Worm (Caenorhabditis elegans) whole organism, L1 larva: Measurements from ENCODE around the gene Y37E11B.6.

Experiments
- C16A3.4 ChIP-seq: fragments of 150-350 bp; optimal IDR thresholded peaks from 2 replicates; lab custom pipeline; 2014; ENCODE audit warnings: missing biosample characterization, missing genetic modification characterization
- alr-1 ChIP-seq: fragments of 200-800 bp; sonication (Bioruptor generic); optimal IDR thresholded peaks from 2 replicates; lab custom pipeline; 2018; ENCODE audit warnings: borderline replicate concordance, mild to moderate bottlenecking, missing genetic modification characterization, missing compliant biosample characterization
- aly-2 ChIP-seq: fragments of 150-350 bp; optimal IDR thresholded peaks from 2 replicates; lab custom pipeline; 2014; ENCODE audit warnings: missing biosample characterization, missing genetic modification characterization
- blmp-1 ChIP-seq: fragments of 150-350 bp; optimal IDR thresholded peaks from 2 replicates; lab custom pipeline; 2014; ENCODE audit warnings: missing biosample characterization, missing genetic modification characterization
- ceh-82 ChIP-seq, 3 experiments: fragments of 150-350 bp in 1 of 3; sonication (generic microtip) in 2 of 3; optimal IDR thresholded peaks; 2 replicates each; lab custom pipeline; 2014 to 2017; ENCODE audit warnings: missing biosample characterization in 3 of 3, missing genetic modification characterization in 3 of 3
- ceh-90 ChIP-seq: sonication (generic microtip); optimal IDR thresholded peaks from 2 replicates; lab custom pipeline; 2016; ENCODE audit warnings: missing genetic modification characterization, missing compliant biosample characterization
- ces-1 ChIP-seq: fragments of 150-350 bp; optimal IDR thresholded peaks from 2 replicates; lab custom pipeline; 2014; ENCODE audit warnings: missing biosample characterization, missing genetic modification reagents, missing genetic modification characterization
- dpl-1 ChIP-seq, 3 experiments: fragments of 150-350 bp in 2 of 3; sonication (generic microtip) in 1 of 3; optimal IDR thresholded peaks; 2 replicates each; lab custom pipeline; 2014 to 2017; ENCODE audit warnings: missing biosample characterization in 3 of 3, missing genetic modification characterization in 3 of 3, missing genetic modification reagents in 3 of 3
- dsc-1 ChIP-seq: sonication (generic microtip); optimal IDR thresholded peaks from 2 replicates; lab custom pipeline; 2016; ENCODE audit warnings: mild to moderate bottlenecking, missing genetic modification characterization, missing compliant biosample characterization
- efl-1 ChIP-seq, 4 experiments: fragments of 150-350 bp; optimal IDR thresholded peaks in 3 of 4; peaks in 1 of 4; 1 replicate in 1 of 4; 2 replicates in 3 of 4; lab custom pipeline; 2014; ENCODE audit warnings: missing biosample characterization in 2 of 4, missing genetic modification characterization in 2 of 4, missing genetic modification reagents in 2 of 4
- elt-2 ChIP-seq: sonication (generic microtip); optimal IDR thresholded peaks from 2 replicates; lab custom pipeline; 2016; ENCODE audit warnings: missing genetic modification characterization, mild to moderate bottlenecking, inconsistent platforms, missing compliant biosample characterization, missing genetic modification reagents
- elt-3 ChIP-seq, 6 experiments: fragments of 150-350 bp in 1 of 6; sonication (generic microtip); optimal IDR thresholded peaks; 2 replicates each; lab custom pipeline; 2017 to 2018; ENCODE audit warnings: missing biosample characterization in 6 of 6, missing genetic modification characterization in 6 of 6, inconsistent platforms in 1 of 6
- fkh-4 ChIP-seq: sonication (generic microtip); optimal IDR thresholded peaks from 2 replicates; lab custom pipeline; 2016; ENCODE audit warnings: missing compliant biosample characterization, missing genetic modification characterization, borderline replicate concordance
- fkh-8 ChIP-seq: sonication (generic microtip); optimal IDR thresholded peaks from 2 replicates; lab custom pipeline; 2016; ENCODE audit warnings: mild to moderate bottlenecking, missing genetic modification characterization, missing compliant biosample characterization
- fos-1 ChIP-seq: fragments of 150-350 bp; optimal IDR thresholded peaks from 2 replicates; lab custom pipeline; 2014; ENCODE audit warnings: missing biosample characterization, missing genetic modification characterization
- grh-1 ChIP-seq: fragments of 200-800 bp; sonication (Bioruptor generic); IDR thresholded peaks from 2 replicates; pipeline ENCODE4 v1.3.6; 2022; ENCODE audit warnings: missing genetic modification reagents, missing genetic modification characterization, missing compliant biosample characterization
- hpl-2 ChIP-seq: fragments of 150-350 bp; optimal IDR thresholded peaks from 2 replicates; lab custom pipeline; 2014; ENCODE audit warnings: missing biosample characterization, missing genetic modification reagents, missing genetic modification characterization
- irx-1 ChIP-seq: sonication (generic microtip); optimal IDR thresholded peaks from 2 replicates; lab custom pipeline; 2016; ENCODE audit warnings: missing genetic modification characterization, missing compliant biosample characterization
- isw-1 ChIP-seq: fragments of 200-800 bp; sonication (Bioruptor generic); IDR thresholded peaks from 2 replicates; pipeline ENCODE4 v1.3.6; 2022; ENCODE audit warnings: missing genetic modification characterization, missing compliant biosample characterization
- lin-13 ChIP-seq: fragments of 150-350 bp; optimal IDR thresholded peaks from 2 replicates; lab custom pipeline; 2014; ENCODE audit warnings: missing biosample characterization, missing genetic modification reagents, missing genetic modification characterization
- lin-14 ChIP-seq: fragments of 200-800 bp; sonication (Bioruptor generic); optimal IDR thresholded peaks from 2 replicates; lab custom pipeline; 2018; ENCODE audit warnings: mild to moderate bottlenecking, missing genetic modification characterization, moderate library complexity, missing compliant biosample characterization
- lin-35 ChIP-seq, 2 experiments: fragments of 150-350 bp; optimal IDR thresholded peaks; 2 replicates each; lab custom pipeline; 2014; ENCODE audit warnings: missing biosample characterization in 2 of 2, missing genetic modification characterization in 2 of 2, missing genetic modification reagents in 2 of 2
- nhr-19 ChIP-seq: fragments of 200-800 bp; sonication (Bioruptor generic); conservative IDR thresholded peaks from 2 replicates; pipeline ENCODE4 v1.3.6; 2022; ENCODE audit warnings: missing genetic modification characterization, missing compliant biosample characterization
- nhr-20 ChIP-seq: sonication (generic microtip); optimal IDR thresholded peaks from 2 replicates; lab custom pipeline; 2016; ENCODE audit warnings: mild to moderate bottlenecking, missing genetic modification characterization, missing compliant biosample characterization
- nhr-28 ChIP-seq: fragments of 150-350 bp; optimal IDR thresholded peaks from 2 replicates; lab custom pipeline; 2014; ENCODE audit warnings: missing biosample characterization, missing genetic modification characterization
- nhr-47 ChIP-seq: sonication (generic microtip); optimal IDR thresholded peaks from 2 replicates; lab custom pipeline; 2016; ENCODE audit warnings: mild to moderate bottlenecking, missing genetic modification characterization, moderate library complexity, missing compliant biosample characterization
- nhr-77 ChIP-seq: fragments of 150-350 bp; optimal IDR thresholded peaks from 2 replicates; lab custom pipeline; 2014; ENCODE audit warnings: missing biosample characterization, missing genetic modification characterization
- nhr-85 ChIP-seq: sonication (generic microtip); peaks from one replicate; lab custom pipeline; 2016; ENCODE audit warnings: missing genetic modification characterization, inconsistent platforms, missing compliant biosample characterization
- nhr-90 ChIP-seq: sonication (generic microtip); optimal IDR thresholded peaks from 2 replicates; lab custom pipeline; 2016; ENCODE audit warnings: mild to moderate bottlenecking, missing genetic modification characterization, missing compliant biosample characterization; ENCODE audit not compliant: poor library complexity
- skn-1 ChIP-seq: fragments of 150-350 bp; optimal IDR thresholded peaks from 2 replicates; lab custom pipeline; 2014; ENCODE audit warnings: missing biosample characterization, missing genetic modification characterization
- snpc-4 ChIP-seq: fragments of 150-350 bp; optimal IDR thresholded peaks from 2 replicates; lab custom pipeline; 2014; ENCODE audit warnings: missing biosample characterization, missing genetic modification characterization
- sox-4 ChIP-seq: sonication (generic microtip); optimal IDR thresholded peaks from 2 replicates; lab custom pipeline; 2016; ENCODE audit warnings: missing genetic modification characterization, missing compliant biosample characterization
- sptf-1 ChIP-seq: fragments of 150-350 bp; optimal IDR thresholded peaks from 2 replicates; lab custom pipeline; 2014; ENCODE audit warnings: missing biosample characterization, missing genetic modification characterization
- tlp-1 ChIP-seq: fragments of 150-350 bp; optimal IDR thresholded peaks from 2 replicates; lab custom pipeline; 2014; ENCODE audit warnings: missing biosample characterization, missing genetic modification characterization
- unc-30 ChIP-seq: sonication (generic microtip); optimal IDR thresholded peaks from 2 replicates; lab custom pipeline; 2017; ENCODE audit warnings: missing biosample characterization, missing genetic modification characterization
- unc-86 ChIP-seq: sonication (generic microtip); optimal IDR thresholded peaks from 2 replicates; lab custom pipeline; 2016; ENCODE audit warnings: missing genetic modification characterization, missing compliant biosample characterization
- zip-4 ChIP-seq: fragments of 200-800 bp; sonication (Bioruptor generic); optimal IDR thresholded peaks from 2 replicates; lab custom pipeline; 2018; ENCODE audit warnings: mild to moderate bottlenecking, missing genetic modification characterization, moderate library complexity, missing compliant biosample characterization

The Y37E11B.6 gene

DNA sequence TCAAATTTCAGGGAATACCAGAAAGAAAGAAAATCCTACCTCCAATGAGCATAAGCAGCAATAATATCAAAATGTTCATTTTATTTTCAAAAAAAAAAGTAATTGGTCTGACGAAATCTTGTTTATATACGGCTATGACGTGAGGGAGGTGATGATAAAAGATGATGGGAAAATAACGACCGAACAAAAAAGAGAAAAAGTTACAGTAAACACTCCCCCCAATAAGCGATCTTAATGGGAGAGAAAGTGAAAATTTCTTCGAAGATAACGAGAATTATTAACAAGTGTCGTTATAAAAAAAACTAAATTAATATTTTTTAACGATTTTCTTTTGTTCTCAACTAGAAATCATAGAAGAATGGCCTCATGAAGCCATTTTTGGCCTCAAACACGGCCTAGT, 852 bp upstream of the Y37E11B.6 start, which contains the start of gene Y37E11B.7:
Y37E11B.7 (minus strand) TSS at position 207 of the 400 bp plus-strand sequence.
- TF ChIP-seq ces-1 (GFP tag; lab: Kevin White, UChicago) (no peak), snpc-4 (tag; lab: Kevin White, UChicago) (no peak), elt-3 (tag; optimal IDR thresholded peaks at IDR 0.05; lab: Kevin White, UChicago) (peak in 1 of 6 experiments; percentile 23), ceh-90 (tag; lab: Kevin White, UChicago) (no peak), C16A3.4 (no peak), skn-1 (tag; lab: Kevin White, UChicago) (no peak), blmp-1 (tag; lab: Kevin White, UChicago) (peak; percentile 85), efl-1 (optimal IDR thresholded peaks at IDR 0.05; lab: Kevin White, UChicago) (no peak), efl-1 (GFP tag; optimal IDR thresholded peaks at IDR 0.05 in 1 of 2; lab: Kevin White, UChicago) (peak in 1 of 2 experiments; percentile 74), fos-1 (tag; lab: Kevin White, UChicago) (no peak), elt-2 (no peak), nhr-85 (tag; lab: Kevin White, UChicago) (peak; percentile 33)

DNA sequence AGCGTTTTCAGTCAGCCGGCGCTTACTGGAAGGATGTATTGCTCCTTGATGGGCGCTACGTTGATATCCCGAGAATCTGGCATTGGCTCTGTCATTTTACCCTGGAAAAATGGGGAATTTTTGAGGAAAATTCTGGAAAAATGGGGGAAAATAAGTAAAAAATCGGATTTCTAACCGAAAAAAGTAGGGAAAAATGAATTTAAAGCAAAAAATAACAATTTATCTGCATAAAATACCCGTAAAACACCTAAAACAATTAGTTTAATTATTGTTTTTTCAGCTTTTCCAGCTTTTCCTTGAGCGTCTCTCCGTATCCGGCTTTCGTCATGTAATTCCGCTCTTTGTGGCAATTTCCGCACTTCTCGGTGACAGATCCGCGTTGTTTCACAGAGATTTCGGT, 654 bp downstream of the Y37E11B.6 start, which contains the start of gene Y37E11B.5:
Y37E11B.5 (minus strand) TSS at position 101 of the 400 bp plus-strand sequence.
- no peak for TF ChIP-seq alr-1 (tag; lab: Kevin White, UChicago)

DNA sequence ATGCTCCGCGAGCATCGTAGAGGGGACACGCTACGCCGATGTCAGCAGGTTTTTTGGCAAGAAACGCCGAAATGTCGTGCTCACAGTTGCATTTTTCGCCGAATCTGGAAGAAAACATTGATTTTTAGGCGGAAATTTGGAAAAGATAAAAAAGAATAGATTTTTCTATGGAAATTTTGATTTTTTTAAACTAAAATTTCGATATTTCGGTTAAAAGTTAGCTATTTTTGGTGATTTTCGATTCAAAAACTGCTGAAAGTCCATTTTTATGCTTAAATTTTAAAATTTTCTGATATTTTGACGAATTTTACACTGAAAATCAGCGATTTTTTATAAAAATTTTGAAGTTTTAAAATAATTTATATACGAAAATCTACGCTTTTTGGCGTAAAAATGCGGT, 1.8 kb downstream of the Y37E11B.6 start:
- TF ChIP-seq nhr-28 = no peak
- TF ChIP-seq dpl-1 (GFP tag; optimal IDR thresholded peaks at IDR 0.05; lab: Kevin White, UChicago) = no peak
- no peak for TF ChIP-seq lin-35 (GFP tag; optimal IDR thresholded peaks at IDR 0.05; lab: Kevin White, UChicago)
- TF ChIP-seq lin-14 (GFP tag; lab: Kevin White, UChicago) = no peak
- TF ChIP-seq fkh-4 (tag; lab: Kevin White, UChicago) = no peak
- TF ChIP-seq nhr-47 (tag; lab: Kevin White, UChicago) = no peak
- no peak for TF ChIP-seq sptf-1 (tag; lab: Kevin White, UChicago)
- TF ChIP-seq lin-13 (GFP tag; lab: Kevin White, UChicago) = no peak
- TF ChIP-seq isw-1 (GFP tag; lab: Robert Waterston, UW) = no peak
- TF ChIP-seq aly-2 (tag; lab: Kevin White, UChicago) = no peak
- no peak for TF ChIP-seq unc-30 (tag; lab: Kevin White, UChicago)

ce11 chrIV:3593513-3593912, 5.6 kb downstream of the Y37E11B.6 start, which contains the start of gene taf-2:
Gene taf-2 (minus strand): TSS chrIV:3593613.
- TF ChIP-seq unc-86 = no peak
- no peak for TF ChIP-seq lin-13 (GFP tag; lab: Kevin White, UChicago)
- TF ChIP-seq elt-2 = no peak
- no peak for TF ChIP-seq nhr-90 (tag; lab: Kevin White, UChicago)
- TF ChIP-seq nhr-85 (tag; lab: Kevin White, UChicago) = no peak
- TF ChIP-seq dsc-1 (tag; lab: Kevin White, UChicago) = no peak
- no peak for TF ChIP-seq nhr-19
- no peak for TF ChIP-seq hpl-2 (GFP tag; lab: Kevin White, UChicago)
- no peak for TF ChIP-seq fkh-8
- TF ChIP-seq zip-4 (GFP tag; lab: Kevin White, UChicago) = no peak
- TF ChIP-seq C16A3.4 = no peak
- no peak for TF ChIP-seq sox-4 (tag; lab: Kevin White, UChicago)

DNA sequence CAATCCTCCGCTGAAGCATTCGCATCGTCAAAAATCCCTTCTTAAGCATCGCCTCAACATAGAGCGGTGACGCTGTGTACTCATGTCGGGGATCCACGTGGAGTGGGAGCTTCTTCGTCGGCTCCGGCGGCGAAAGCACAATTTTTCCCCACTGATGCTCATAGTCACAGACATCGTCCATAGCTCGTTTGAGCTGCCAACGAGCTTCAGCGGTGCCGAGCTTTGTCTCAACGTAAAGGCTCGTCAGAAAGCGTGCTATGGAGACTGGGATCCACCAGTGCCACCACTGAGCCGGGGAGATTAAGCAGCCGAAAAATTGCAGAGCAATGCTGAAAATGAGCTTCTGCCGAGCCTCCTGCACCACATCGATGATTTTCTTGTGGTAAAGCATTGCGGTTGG, 8.3 kb downstream of the Y37E11B.6 start:
- TF ChIP-seq hpl-2 (GFP tag; lab: Kevin White, UChicago) (no peak), nhr-20 (tag; lab: Kevin White, UChicago) (no peak), tlp-1 (no peak), sox-4 (tag; lab: Kevin White, UChicago) (no peak), fkh-4 (tag; lab: Kevin White, UChicago) (no peak), grh-1 (GFP tag; lab: Robert Waterston, UW) (no peak), irx-1 (no peak), nhr-47 (tag; lab: Kevin White, UChicago) (no peak), lin-14 (GFP tag; lab: Kevin White, UChicago) (no peak), nhr-77 (tag; lab: Kevin White, UChicago) (no peak), ceh-82 (tag; optimal IDR thresholded peaks at IDR 0.05; lab: Kevin White, UChicago) (no peak), unc-30 (tag; lab: Kevin White, UChicago) (no peak)
